Worm (Caenorhabditis elegans) whole organism, young adult: ENCODE data around the gene Y116A8C.38.
A peak's percentile ranks its signal among the peaks of the same experiment; 100 is the strongest.

Experiments
- B0035.1 ChIP-seq: sonication (generic microtip); optimal IDR thresholded peaks from 2 replicates; lab custom pipeline; 2016; ENCODE audit warnings: missing genetic modification characterization, mild to moderate bottlenecking, missing compliant biosample characterization, missing genotype, missing genetic modification reagents
- B0336.3 ChIP-seq: fragments of 200-800 bp; sonication (Bioruptor generic); IDR thresholded peaks from 2 replicates; pipeline ENCODE4 v1.3.6; 2022; ENCODE audit warnings: missing genetic modification characterization, missing compliant biosample characterization
- F22D6.2 ChIP-seq: sonication (generic microtip); optimal IDR thresholded peaks from 2 replicates; lab custom pipeline; 2016; ENCODE audit warnings: mild to moderate bottlenecking, missing genetic modification characterization, missing compliant biosample characterization
- F23B12.7 ChIP-seq: sonication (generic microtip); optimal IDR thresholded peaks from 2 replicates; lab custom pipeline; 2017; ENCODE audit warnings: missing genetic modification characterization, mild to moderate bottlenecking, missing compliant biosample characterization, antibody characterized with exemption, moderate library complexity; ENCODE audit not compliant: insufficient read depth
- F49E8.2 ChIP-seq: sonication (generic microtip); optimal IDR thresholded peaks from 3 replicates; lab custom pipeline; 2017; ENCODE audit warnings: missing genetic modification characterization, mild to moderate bottlenecking, missing compliant biosample characterization, antibody characterized with exemption, moderate library complexity; ENCODE audit not compliant: insufficient read depth
- F52B5.7 ChIP-seq: sonication (generic microtip); optimal IDR thresholded peaks from 2 replicates; lab custom pipeline; 2016; ENCODE audit warnings: mild to moderate bottlenecking, missing genetic modification characterization, missing compliant biosample characterization
- F57C9.4 ChIP-seq: sonication (generic microtip); optimal IDR thresholded peaks from 2 replicates; lab custom pipeline; 2017; ENCODE audit warnings: mild to moderate bottlenecking, missing genetic modification characterization, missing compliant biosample characterization
- K12H6.12 ChIP-seq: fragments of 200-800 bp; sonication (Bioruptor generic); optimal IDR thresholded peaks from 2 replicates; lab custom pipeline; 2018; ENCODE audit warnings: mild to moderate bottlenecking, missing genetic modification characterization, missing compliant biosample characterization
- Y53F4B.3 ChIP-seq: fragments of 200-800 bp; sonication (Bioruptor generic); IDR thresholded peaks from 2 replicates; pipeline ENCODE4 v1.3.6; 2022; ENCODE audit warnings: missing genetic modification reagents, missing genetic modification characterization, missing compliant biosample characterization
- Y56A3A.18 ChIP-seq: fragments of 200-800 bp; sonication (Bioruptor generic); IDR thresholded peaks from 2 replicates; pipeline ENCODE4 v1.3.6; 2022; ENCODE audit warnings: missing genetic modification reagents, missing genetic modification characterization, missing compliant biosample characterization
- Y67H2A.10 ChIP-seq: fragments of 200-800 bp; sonication (Bioruptor generic); conservative IDR thresholded peaks from 2 replicates; pipeline ENCODE4 v1.3.6; 2022; ENCODE audit warnings: missing genetic modification reagents, missing genetic modification characterization, missing compliant biosample characterization
- Y79H2A.3 ChIP-seq: fragments of 200-800 bp; sonication (Bioruptor generic); conservative IDR thresholded peaks from 2 replicates; pipeline ENCODE4 v1.3.6; 2022; ENCODE audit warnings: missing genetic modification reagents, missing genetic modification characterization, missing compliant biosample characterization
- Y95B8A.8 ChIP-seq: fragments of 200-800 bp; sonication (Bioruptor generic); IDR thresholded peaks from 2 replicates; pipeline ENCODE4 v1.3.6; 2022; ENCODE audit warnings: missing genetic modification reagents, missing genetic modification characterization, missing compliant biosample characterization
- aptf-2 ChIP-seq: fragments of 200-800 bp; sonication (Bioruptor generic); conservative IDR thresholded peaks from 2 replicates; pipeline ENCODE4 v1.3.6; 2022; ENCODE audit warnings: missing genetic modification reagents, missing genetic modification characterization, missing compliant biosample characterization
- attf-6 ChIP-seq: fragments of 200-800 bp; sonication (Bioruptor generic); IDR thresholded peaks from 2 replicates; pipeline ENCODE4 v1.3.6; 2022; ENCODE audit warnings: missing genetic modification reagents, missing genetic modification characterization, missing compliant biosample characterization
- bed-1 ChIP-seq: fragments of 200-800 bp; sonication (Bioruptor generic); IDR thresholded peaks from 2 replicates; pipeline ENCODE4 v1.3.6; 2022; ENCODE audit warnings: missing genetic modification reagents, missing genetic modification characterization, missing compliant biosample characterization
- ccch-3 ChIP-seq: fragments of 200-800 bp; sonication (Bioruptor generic); optimal IDR thresholded peaks from 2 replicates; lab custom pipeline; 2018; ENCODE audit warnings: mild to moderate bottlenecking, missing genetic modification characterization, missing compliant biosample characterization
- cebp-1 ChIP-seq, 2 experiments: fragments of 200-800 bp in 1 of 2; sonication (Bioruptor generic) in 1 of 2; sonication (generic microtip) in 1 of 2; IDR thresholded peaks in 1 of 2; optimal IDR thresholded peaks in 1 of 2; 2 replicates each; pipeline versions ENCODE4 v1.3.6 to Lab custom; 2017 to 2022; ENCODE audit warnings: missing compliant biosample characterization in 2 of 2, missing genetic modification characterization in 2 of 2, mild to moderate bottlenecking in 1 of 2, missing genetic modification reagents in 1 of 2, moderate library complexity in 1 of 2
- ceh-100 ChIP-seq: fragments of 200-800 bp; sonication (Bioruptor generic); IDR thresholded peaks from 2 replicates; pipeline ENCODE4 v1.3.6; 2022; ENCODE audit warnings: missing genetic modification reagents, missing genetic modification characterization, missing compliant biosample characterization
- ceh-58 ChIP-seq: fragments of 200-800 bp; sonication (Bioruptor generic); IDR thresholded peaks from 2 replicates; pipeline ENCODE4 v1.3.6; 2022; ENCODE audit warnings: missing genetic modification characterization, missing compliant biosample characterization
- ceh-91 ChIP-seq: fragments of 200-800 bp; sonication (Bioruptor generic); IDR thresholded peaks from 2 replicates; pipeline ENCODE4 v1.3.6; 2022; ENCODE audit warnings: missing genetic modification reagents, missing genetic modification characterization, missing compliant biosample characterization
- dox-1 ChIP-seq: fragments of 200-800 bp; sonication (Bioruptor generic); IDR thresholded peaks from 2 replicates; pipeline ENCODE4 v1.3.6; 2022; ENCODE audit warnings: missing genetic modification reagents, missing genetic modification characterization, missing compliant biosample characterization
- ekl-4 ChIP-seq: fragments of 200-800 bp; sonication (Bioruptor generic); IDR thresholded peaks from 2 replicates; pipeline ENCODE4 v1.3.6; 2022; ENCODE audit warnings: missing genetic modification reagents, missing genetic modification characterization, missing compliant biosample characterization
- him-1 ChIP-seq: sonication (generic microtip); optimal IDR thresholded peaks from 2 replicates; lab custom pipeline; 2016; ENCODE audit warnings: missing genotype, missing genetic modification reagents, missing genetic modification characterization, missing compliant biosample characterization
- hlh-26 ChIP-seq: fragments of 200-800 bp; sonication (Bioruptor generic); conservative IDR thresholded peaks from 2 replicates; pipeline ENCODE4 v1.3.6; 2022; ENCODE audit warnings: missing genetic modification reagents, missing genetic modification characterization, missing compliant biosample characterization
- hrde-1 ChIP-seq: sonication (generic microtip); optimal IDR thresholded peaks from 2 replicates; lab custom pipeline; 2016; ENCODE audit warnings: missing genetic modification characterization, mild to moderate bottlenecking, missing compliant biosample characterization, moderate library complexity, missing genotype, missing genetic modification reagents, borderline replicate concordance
- lag-1 ChIP-seq: fragments of 200-800 bp; sonication (Bioruptor generic); IDR thresholded peaks from 2 replicates; pipeline ENCODE4 v1.3.6; 2022; ENCODE audit warnings: missing genetic modification reagents, missing genetic modification characterization, missing compliant biosample characterization
- lin-40 ChIP-seq: sonication (generic microtip); optimal IDR thresholded peaks from 2 replicates; lab custom pipeline; 2016; ENCODE audit warnings: missing genetic modification characterization, mild to moderate bottlenecking, missing compliant biosample characterization, missing genotype, missing genetic modification reagents
- madf-3 ChIP-seq: fragments of 200-800 bp; sonication (Bioruptor generic); IDR thresholded peaks from 2 replicates; pipeline ENCODE4 v1.3.6; 2022; ENCODE audit warnings: missing genetic modification reagents, missing genetic modification characterization, missing compliant biosample characterization
- mes-4 ChIP-seq: sonication (generic microtip); optimal IDR thresholded peaks from 2 replicates; lab custom pipeline; 2016; ENCODE audit warnings: missing genotype, missing genetic modification characterization, missing compliant biosample characterization
- nfya-2 ChIP-seq: fragments of 200-800 bp; sonication (Bioruptor generic); IDR thresholded peaks from 2 replicates; pipeline ENCODE4 v1.3.6; 2022; ENCODE audit warnings: missing genetic modification reagents, missing genetic modification characterization, missing compliant biosample characterization
- nfyb-1 ChIP-seq: fragments of 200-800 bp; sonication (Bioruptor generic); IDR thresholded peaks from 2 replicates; pipeline ENCODE4 v1.3.6; 2022; ENCODE audit warnings: missing genetic modification reagents, missing genetic modification characterization, missing compliant biosample characterization
- nhr-27 ChIP-seq: fragments of 200-800 bp; sonication (Bioruptor generic); optimal IDR thresholded peaks from 2 replicates; lab custom pipeline; 2018; ENCODE audit warnings: mild to moderate bottlenecking, missing genetic modification characterization, moderate library complexity, missing compliant biosample characterization
- nhr-90 ChIP-seq: sonication (generic microtip); optimal IDR thresholded peaks from 2 replicates; lab custom pipeline; 2016; ENCODE audit warnings: missing genotype, mild to moderate bottlenecking, missing genetic modification characterization, missing compliant biosample characterization
- repo-1 ChIP-seq: sonication (generic microtip); optimal IDR thresholded peaks from 2 replicates; lab custom pipeline; 2017; ENCODE audit warnings: mild to moderate bottlenecking, missing genetic modification characterization, missing compliant biosample characterization
- snpc-1.3 ChIP-seq: sonication (generic microtip); optimal IDR thresholded peaks from 2 replicates; lab custom pipeline; 2017; ENCODE audit warnings: missing genetic modification characterization, mild to moderate bottlenecking, missing compliant biosample characterization, antibody characterized with exemption, moderate library complexity, missing genotype, missing genetic modification reagents; ENCODE audit not compliant: insufficient read depth
- snpc-3.4 ChIP-seq: sonication (generic microtip); optimal IDR thresholded peaks from 2 replicates; lab custom pipeline; 2017; ENCODE audit warnings: missing genetic modification characterization, mild to moderate bottlenecking, missing compliant biosample characterization, antibody characterized with exemption, moderate library complexity, missing genotype, missing genetic modification reagents
- snpc-4 ChIP-seq, 5 experiments: fragments of 150-350 bp in 1 of 5; sonication (generic microtip) in 4 of 5; optimal IDR thresholded peaks; 2 replicates each; lab custom pipeline; 2014 to 2018; ENCODE audit warnings: missing genetic modification characterization in 5 of 5, missing biosample characterization in 3 of 5, antibody characterized with exemption in 2 of 5, mild to moderate bottlenecking in 2 of 5, missing compliant biosample characterization in 2 of 5, missing genotype in 2 of 5, moderate library complexity in 2 of 5, missing genetic modification reagents in 1 of 5
- tlf-1 ChIP-seq: fragments of 200-800 bp; sonication (Bioruptor generic); optimal IDR thresholded peaks from 2 replicates; lab custom pipeline; 2018; ENCODE audit warnings: mild to moderate bottlenecking, missing genetic modification characterization, missing compliant biosample characterization
- xnd-1 ChIP-seq: sonication (generic microtip); optimal IDR thresholded peaks from 2 replicates; lab custom pipeline; 2016; ENCODE audit warnings: missing genotype, missing genetic modification reagents, missing genetic modification characterization, missing compliant biosample characterization
- ztf-25 ChIP-seq: fragments of 200-800 bp; sonication (Bioruptor generic); IDR thresholded peaks from 2 replicates; pipeline ENCODE4 v1.3.6; 2022; ENCODE audit warnings: missing genetic modification reagents, missing genetic modification characterization, missing compliant biosample characterization
- ztf-28 ChIP-seq: fragments of 200-800 bp; sonication (Bioruptor generic); IDR thresholded peaks from 2 replicates; pipeline ENCODE4 v1.3.6; 2022; ENCODE audit warnings: missing genetic modification reagents, missing genetic modification characterization, missing compliant biosample characterization
- ztf-6 ChIP-seq: fragments of 200-800 bp; sonication (Bioruptor generic); IDR thresholded peaks from 2 replicates; pipeline ENCODE4 v1.3.6; 2022; ENCODE audit warnings: missing genetic modification reagents, missing genetic modification characterization, missing compliant biosample characterization

Y116A8C.38 gene

ce11 chrIV:17084839-17085238 is 46.5 kb upstream of the Y116A8C.38 start (continued):
- no peak for TF ChIP-seq K12H6.12
- no peak for TF ChIP-seq ekl-4 (GFP tag; lab: Robert Waterston, UW)
- TF ChIP-seq Y95B8A.8 (GFP tag; lab: Robert Waterston, UW), result no peak
- no peak for TF ChIP-seq nhr-27 (tag; lab: Kevin White, UChicago)
- TF ChIP-seq Y56A3A.18 (GFP tag; lab: Robert Waterston, UW), result no peak
- no peak for TF ChIP-seq nfya-2 (GFP tag; lab: Robert Waterston, UW)
- no peak for TF ChIP-seq F22D6.2 (tag; lab: Kevin White, UChicago)
- no peak for TF ChIP-seq snpc-4 (GFP tag; optimal IDR thresholded peaks at IDR 0.05; lab: Kevin White, UChicago)
- peak in 2 of 4 experiments; percentile 28 to 76 for TF ChIP-seq snpc-4 (tag; optimal IDR thresholded peaks at IDR 0.05; lab: Kevin White, UChicago)
- TF ChIP-seq xnd-1, result no peak
- no peak for TF ChIP-seq ztf-28 (GFP tag; lab: Robert Waterston, UW)
- no peak for TF ChIP-seq hlh-26 (GFP tag; lab: Robert Waterston, UW)
- TF ChIP-seq ztf-25 (GFP tag; lab: Robert Waterston, UW), result no peak
- TF ChIP-seq bed-1 (GFP tag; lab: Robert Waterston, UW), result no peak
- TF ChIP-seq nhr-90 (tag; lab: Kevin White, UChicago), result no peak
- no peak for TF ChIP-seq ztf-6 (GFP tag; lab: Robert Waterston, UW)
- TF ChIP-seq F57C9.4 (tag; lab: Kevin White, UChicago), result no peak
- no peak for TF ChIP-seq mes-4
- no peak for TF ChIP-seq ceh-58 (GFP tag; lab: Robert Waterston, UW)
- no peak for TF ChIP-seq repo-1 (tag; lab: Kevin White, UChicago)
- TF ChIP-seq ceh-91 (GFP tag; lab: Robert Waterston, UW), result no peak
- no peak for TF ChIP-seq Y67H2A.10
- TF ChIP-seq B0336.3 (GFP tag; lab: Robert Waterston, UW), result no peak
- peak; percentile 15 for TF ChIP-seq snpc-3.4 (tag; lab: Kevin White, UChicago)
- TF ChIP-seq madf-3, result peak; percentile 53; the same call in 1 of the 2 replicates
- TF ChIP-seq F52B5.7 (tag; lab: Kevin White, UChicago), result no peak
- TF ChIP-seq Y53F4B.3, result no peak
- TF ChIP-seq F23B12.7, result no peak

ce11 chrIV:17087384-17088099 is 43.8 kb upstream of the Y116A8C.38 start, which contains the start of the genes snx-13 and snr-1:
Gene snx-13, minus strand, starts transcription at chrIV:17087438.
Gene snr-1, plus strand, starts transcription at chrIV:17088049.
- TF ChIP-seq F22D6.2 (tag; lab: Kevin White, UChicago), result peak; percentile 15
- TF ChIP-seq cebp-1 (GFP tag; IDR thresholded peaks at IDR 0.05; lab: Robert Waterston, UW), result peak; percentile 43; the same call in 1 of the 2 replicates
- TF ChIP-seq cebp-1 (tag; optimal IDR thresholded peaks at IDR 0.05; lab: Kevin White, UChicago), result peak; percentile 67
- TF ChIP-seq attf-6, result peak; percentile 88
- TF ChIP-seq madf-3, result peak; percentile 99
- TF ChIP-seq dox-1 (GFP tag; lab: Robert Waterston, UW), result peak; percentile 91
- TF ChIP-seq hrde-1 (tag; lab: Kevin White, UChicago), result peak; percentile 42
- peak; percentile 71 for TF ChIP-seq lin-40 (tag; lab: Kevin White, UChicago)
- TF ChIP-seq him-1 (tag; lab: Kevin White, UChicago), result no peak
- peak; percentile 57; the same call in 1 of the 2 replicates for TF ChIP-seq nfyb-1 (GFP tag; lab: Robert Waterston, UW)
- no peak for TF ChIP-seq B0035.1 (tag; lab: Kevin White, UChicago)
- no peak for TF ChIP-seq lag-1 (GFP tag; lab: Robert Waterston, UW)
- TF ChIP-seq B0336.3 (GFP tag; lab: Robert Waterston, UW), result 0 out of 2 replicates have a peak, but pooled peaks have one; percentile 25
- peak; percentile 82; the same call in 1 of the 2 replicates for TF ChIP-seq Y79H2A.3 (GFP tag; lab: Robert Waterston, UW)
- peak; percentile 72 for TF ChIP-seq ccch-3
- TF ChIP-seq snpc-1.3 (tag; lab: Kevin White, UChicago), result peak; percentile 22
- TF ChIP-seq ceh-58 (GFP tag; lab: Robert Waterston, UW), result no peak
- peak; percentile 99 for TF ChIP-seq ceh-100 (GFP tag; lab: Robert Waterston, UW)
- peak; percentile 80 for TF ChIP-seq aptf-2 (GFP tag; lab: Robert Waterston, UW)
- TF ChIP-seq F49E8.2 (tag; lab: Kevin White, UChicago), result peak; percentile 64
- peak; percentile 34 for TF ChIP-seq tlf-1 (GFP tag; lab: Kevin White, UChicago)
- TF ChIP-seq snpc-4 (GFP tag; optimal IDR thresholded peaks at IDR 0.05; lab: Kevin White, UChicago), result peak; percentile 73
- TF ChIP-seq snpc-4 (tag; optimal IDR thresholded peaks at IDR 0.05; lab: Kevin White, UChicago), result peak; percentile 36 to 91 (median 73)
